Worm (Caenorhabditis elegans) whole organism, L1 larva: Measurements from ENCODE around the gene Y66H1A.8.

Experiments used
- C04F5.9 ChIP-seq: sonication (generic microtip); optimal IDR thresholded peaks from 2 replicates; lab custom pipeline; 2016; ENCODE audit warnings: missing genetic modification characterization, missing compliant biosample characterization
- C16A3.4 ChIP-seq: fragments of 150-350 bp; optimal IDR thresholded peaks from 2 replicates; lab custom pipeline; 2014; ENCODE audit warnings: missing biosample characterization, missing genetic modification characterization
- blmp-1 ChIP-seq: fragments of 150-350 bp; optimal IDR thresholded peaks from 2 replicates; lab custom pipeline; 2014; ENCODE audit warnings: missing biosample characterization, missing genetic modification characterization
- ceh-8 ChIP-seq: fragments of 200-800 bp; sonication (Bioruptor generic); optimal IDR thresholded peaks from 2 replicates; lab custom pipeline; 2018; ENCODE audit warnings: mild to moderate bottlenecking, missing genetic modification characterization, moderate library complexity, missing compliant biosample characterization
- ceh-82 ChIP-seq, 3 experiments: fragments of 150-350 bp in 1 of 3; sonication (generic microtip) in 2 of 3; optimal IDR thresholded peaks; 2 replicates each; lab custom pipeline; 2014 to 2017; ENCODE audit warnings: missing biosample characterization in 3 of 3, missing genetic modification characterization in 3 of 3
- ceh-90 ChIP-seq: sonication (generic microtip); optimal IDR thresholded peaks from 2 replicates; lab custom pipeline; 2016; ENCODE audit warnings: missing genetic modification characterization, missing compliant biosample characterization
- dpl-1 ChIP-seq, 3 experiments: fragments of 150-350 bp in 2 of 3; sonication (generic microtip) in 1 of 3; optimal IDR thresholded peaks; 2 replicates each; lab custom pipeline; 2014 to 2017; ENCODE audit warnings: missing biosample characterization in 3 of 3, missing genetic modification characterization in 3 of 3, missing genetic modification reagents in 3 of 3
- dsc-1 ChIP-seq: sonication (generic microtip); optimal IDR thresholded peaks from 2 replicates; lab custom pipeline; 2016; ENCODE audit warnings: mild to moderate bottlenecking, missing genetic modification characterization, missing compliant biosample characterization
- efl-1 ChIP-seq, 4 experiments: fragments of 150-350 bp; optimal IDR thresholded peaks in 3 of 4; peaks in 1 of 4; 1 replicate in 1 of 4; 2 replicates in 3 of 4; lab custom pipeline; 2014; ENCODE audit warnings: missing biosample characterization in 2 of 4, missing genetic modification characterization in 2 of 4, missing genetic modification reagents in 2 of 4
- egl-13 ChIP-seq: sonication (generic microtip); optimal IDR thresholded peaks from 2 replicates; lab custom pipeline; 2016; ENCODE audit warnings: missing genotype, missing genetic modification reagents, missing genetic modification characterization, missing compliant biosample characterization
- egl-27 ChIP-seq, 2 experiments: fragments of 150-350 bp in 1 of 2; sonication (generic microtip); optimal IDR thresholded peaks; 3 replicates each; lab custom pipeline; 2017 to 2018; ENCODE audit warnings: missing biosample characterization in 2 of 2, missing genetic modification characterization in 2 of 2, missing genetic modification reagents in 2 of 2
- elt-3 ChIP-seq, 6 experiments: fragments of 150-350 bp in 1 of 6; sonication (generic microtip); optimal IDR thresholded peaks; 2 replicates each; lab custom pipeline; 2017 to 2018; ENCODE audit warnings: missing biosample characterization in 6 of 6, missing genetic modification characterization in 6 of 6, inconsistent platforms in 1 of 6
- fkh-10 ChIP-seq: sonication (generic microtip); optimal IDR thresholded peaks from 2 replicates; lab custom pipeline; 2017; ENCODE audit warnings: missing biosample characterization, missing genetic modification reagents, missing genetic modification characterization
- fkh-8 ChIP-seq: sonication (generic microtip); optimal IDR thresholded peaks from 2 replicates; lab custom pipeline; 2016; ENCODE audit warnings: mild to moderate bottlenecking, missing genetic modification characterization, missing compliant biosample characterization
- hpl-2 ChIP-seq: fragments of 150-350 bp; optimal IDR thresholded peaks from 2 replicates; lab custom pipeline; 2014; ENCODE audit warnings: missing biosample characterization, missing genetic modification reagents, missing genetic modification characterization
- isw-1 ChIP-seq: fragments of 200-800 bp; sonication (Bioruptor generic); IDR thresholded peaks from 2 replicates; pipeline ENCODE4 v1.3.6; 2022; ENCODE audit warnings: missing genetic modification characterization, missing compliant biosample characterization
- jun-1 ChIP-seq: fragments of 150-350 bp; optimal IDR thresholded peaks from 2 replicates; lab custom pipeline; 2014; ENCODE audit warnings: missing biosample characterization, missing genetic modification reagents, missing genetic modification characterization
- lin-15B ChIP-seq: fragments of 150-350 bp; sonication (generic microtip); optimal IDR thresholded peaks from 3 replicates; lab custom pipeline; 2014; ENCODE audit warnings: missing biosample characterization, missing genetic modification characterization
- lin-35 ChIP-seq, 2 experiments: fragments of 150-350 bp; optimal IDR thresholded peaks; 2 replicates each; lab custom pipeline; 2014; ENCODE audit warnings: missing biosample characterization in 2 of 2, missing genetic modification characterization in 2 of 2, missing genetic modification reagents in 2 of 2
- lsy-2 ChIP-seq, 2 experiments: fragments of 150-350 bp; optimal IDR thresholded peaks; 2 replicates each; lab custom pipeline; 2014; ENCODE audit warnings: missing biosample characterization in 2 of 2, missing genetic modification characterization in 2 of 2
- mep-1 ChIP-seq: fragments of 150-350 bp; optimal IDR thresholded peaks from 2 replicates; lab custom pipeline; 2014; ENCODE audit warnings: missing biosample characterization, missing genetic modification characterization
- nhr-11 ChIP-seq: fragments of 150-350 bp; optimal IDR thresholded peaks from 2 replicates; lab custom pipeline; 2014; ENCODE audit warnings: missing biosample characterization, missing genetic modification characterization
- nhr-20 ChIP-seq: sonication (generic microtip); optimal IDR thresholded peaks from 2 replicates; lab custom pipeline; 2016; ENCODE audit warnings: mild to moderate bottlenecking, missing genetic modification characterization, missing compliant biosample characterization
- nhr-47 ChIP-seq: sonication (generic microtip); optimal IDR thresholded peaks from 2 replicates; lab custom pipeline; 2016; ENCODE audit warnings: mild to moderate bottlenecking, missing genetic modification characterization, moderate library complexity, missing compliant biosample characterization
- nhr-71 ChIP-seq: sonication (generic microtip); optimal IDR thresholded peaks from 2 replicates; lab custom pipeline; 2016; ENCODE audit warnings: mild to moderate bottlenecking, missing genetic modification characterization, moderate library complexity, missing compliant biosample characterization
- nhr-85 ChIP-seq: sonication (generic microtip); peaks from one replicate; lab custom pipeline; 2016; ENCODE audit warnings: missing genetic modification characterization, inconsistent platforms, missing compliant biosample characterization
- pqm-1 ChIP-seq: sonication (generic microtip); optimal IDR thresholded peaks from 3 replicates; lab custom pipeline; 2017; ENCODE audit warnings: missing biosample characterization, missing genetic modification characterization
- rnt-1 ChIP-seq: sonication (generic microtip); optimal IDR thresholded peaks from 2 replicates; lab custom pipeline; 2016; ENCODE audit warnings: mild to moderate bottlenecking, missing genetic modification characterization, moderate library complexity, missing compliant biosample characterization
- skn-1 ChIP-seq: fragments of 150-350 bp; optimal IDR thresholded peaks from 2 replicates; lab custom pipeline; 2014; ENCODE audit warnings: missing biosample characterization, missing genetic modification characterization
- snpc-4 ChIP-seq: fragments of 150-350 bp; optimal IDR thresholded peaks from 2 replicates; lab custom pipeline; 2014; ENCODE audit warnings: missing biosample characterization, missing genetic modification characterization
- snu-23 ChIP-seq: sonication (generic microtip); optimal IDR thresholded peaks from 2 replicates; lab custom pipeline; 2016; ENCODE audit warnings: missing genetic modification characterization, missing compliant biosample characterization
- tbx-2 ChIP-seq: sonication (generic microtip); optimal IDR thresholded peaks from 2 replicates; lab custom pipeline; 2016; ENCODE audit warnings: missing genetic modification characterization, missing compliant biosample characterization
- unc-62 ChIP-seq: fragments of 150-350 bp; optimal IDR thresholded peaks from 2 replicates; lab custom pipeline; 2014; ENCODE audit warnings: missing biosample characterization, missing genetic modification reagents, missing genetic modification characterization
- xbp-1 ChIP-seq: sonication (generic microtip); optimal IDR thresholded peaks from 2 replicates; lab custom pipeline; 2016; ENCODE audit warnings: missing genetic modification characterization, missing compliant biosample characterization
- zip-4 ChIP-seq: fragments of 200-800 bp; sonication (Bioruptor generic); optimal IDR thresholded peaks from 2 replicates; lab custom pipeline; 2018; ENCODE audit warnings: mild to moderate bottlenecking, missing genetic modification characterization, moderate library complexity, missing compliant biosample characterization

The Y66H1A.8 gene

DNA sequence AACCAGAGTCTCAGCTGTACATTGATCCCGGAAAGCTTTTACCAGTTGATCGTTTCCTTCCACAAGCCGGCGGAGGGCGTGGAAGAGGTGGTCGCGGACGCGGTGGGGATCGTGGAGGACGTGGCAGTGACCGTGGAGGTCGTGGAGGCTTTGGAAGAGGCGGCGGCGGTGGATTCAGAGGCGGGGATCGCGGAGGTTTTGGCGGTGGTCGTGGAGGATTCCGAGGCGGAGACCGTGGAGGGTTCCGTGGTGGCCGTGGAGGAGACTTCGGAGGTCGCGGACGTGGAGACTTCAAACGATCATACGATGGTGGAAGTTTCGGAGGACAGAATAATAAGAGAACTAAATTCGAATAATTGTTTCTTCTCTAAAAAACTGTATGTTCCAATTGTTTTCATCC lies 28.1 kb downstream of the Y66H1A.8 start:
- TF ChIP-seq ceh-8: peak; percentile 50
- no peak for TF ChIP-seq fkh-10 (GFP tag; lab: Kevin White, UChicago)
- no peak for TF ChIP-seq efl-1 (optimal IDR thresholded peaks at IDR 0.05; lab: Kevin White, UChicago)
- peak in 1 of 2 experiments; percentile 10 for TF ChIP-seq efl-1 (GFP tag; optimal IDR thresholded peaks at IDR 0.05 in 1 of 2; lab: Kevin White, UChicago)

DNA sequence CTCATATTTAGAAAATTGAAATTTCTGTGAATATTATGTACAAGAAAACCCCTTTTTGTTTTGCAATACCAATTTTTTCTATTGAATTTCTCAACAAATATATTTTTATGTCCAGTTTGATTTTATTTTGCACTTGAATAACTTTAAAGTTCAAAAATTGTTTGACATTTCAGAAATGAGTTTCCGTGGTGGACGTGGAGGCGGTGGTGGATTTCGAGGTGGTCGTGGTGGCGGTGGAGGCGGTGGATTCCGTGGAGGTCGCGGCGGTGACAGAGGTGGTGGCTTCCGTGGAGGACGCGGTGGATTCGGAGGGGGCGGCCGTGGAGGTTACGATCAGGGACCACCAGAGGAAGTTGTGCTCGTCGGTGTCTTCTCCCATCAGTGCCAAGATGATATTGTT lies 28.7 kb downstream of the Y66H1A.8 start, which contains the start of gene garr-1:
Gene garr-1 (plus strand): TSS at position 174 of the 400 bp plus-strand sequence.
- TF ChIP-seq egl-13 (tag; lab: Kevin White, UChicago) (no peak), C04F5.9 (tag; lab: Kevin White, UChicago) (no peak), jun-1 (no peak), nhr-47 (tag; lab: Kevin White, UChicago) (no peak)

ce11 chrIV:425546-425945 lies 29.2 kb downstream of the Y66H1A.8 start:
- TF ChIP-seq skn-1 (peak; percentile 35), ceh-82 (tag; optimal IDR thresholded peaks at IDR 0.05; lab: Kevin White, UChicago) (peak in 2 of 3 experiments; percentile 12 to 54), elt-3 (tag; optimal IDR thresholded peaks at IDR 0.05; lab: Kevin White, UChicago) (peak in 1 of 6 experiments; percentile 59), nhr-11 (tag; lab: Kevin White, UChicago) (no peak), nhr-47 (tag; lab: Kevin White, UChicago) (peak; percentile 28), nhr-71 (tag; lab: Kevin White, UChicago) (peak; percentile 28), efl-1 (optimal IDR thresholded peaks at IDR 0.05; lab: Kevin White, UChicago) (peak; percentile 62 to 67), efl-1 (GFP tag; optimal IDR thresholded peaks at IDR 0.05 in 1 of 2; lab: Kevin White, UChicago) (peak; percentile 70 to 88), lsy-2 (tag; optimal IDR thresholded peaks at IDR 0.05; lab: Kevin White, UChicago) (peak; percentile 51 to 82), unc-62 (GFP tag; lab: Kevin White, UChicago) (no peak), xbp-1 (tag; lab: Kevin White, UChicago) (peak; percentile 25), snpc-4 (tag; lab: Kevin White, UChicago) (peak; percentile 1), fkh-8 (tag; lab: Kevin White, UChicago) (no peak), snu-23 (peak; percentile 40), lin-15B (tag; lab: Kevin White, UChicago) (peak; percentile 5), C16A3.4 (tag; lab: Kevin White, UChicago) (peak; percentile 53), hpl-2 (GFP tag; lab: Kevin White, UChicago) (no peak), dpl-1 (GFP tag; optimal IDR thresholded peaks at IDR 0.05; lab: Kevin White, UChicago) (peak; percentile 49 to 76 (median 64)), rnt-1 (tag; lab: Kevin White, UChicago) (peak; percentile 10), tbx-2 (tag; lab: Kevin White, UChicago) (peak; percentile 11), isw-1 (GFP tag; lab: Robert Waterston, UW) (0 out of 2 replicates have a peak, but pooled peaks have one; percentile 5), lin-35 (GFP tag; optimal IDR thresholded peaks at IDR 0.05; lab: Kevin White, UChicago) (peak; percentile 71 to 77), pqm-1 (no peak)
- TF ChIP-seq, all 84 proteins: peak for 17

- no peak for TF ChIP-seq nhr-20 (tag; lab: Kevin White, UChicago)
- TF ChIP-seq blmp-1: no peak
- no peak for TF ChIP-seq mep-1 (tag; lab: Kevin White, UChicago)
- peak; percentile 64 for TF ChIP-seq fkh-8 (tag; lab: Kevin White, UChicago)
- peak; percentile 55 for TF ChIP-seq dsc-1 (tag; lab: Kevin White, UChicago)
These were observed 29.7 kb downstream of the Y66H1A.8 start, which contains the start of gene daf-18 for ce11 chrIV:425052-425451. Gene daf-18 (minus strand): TSS chrIV:425177.

DNA sequence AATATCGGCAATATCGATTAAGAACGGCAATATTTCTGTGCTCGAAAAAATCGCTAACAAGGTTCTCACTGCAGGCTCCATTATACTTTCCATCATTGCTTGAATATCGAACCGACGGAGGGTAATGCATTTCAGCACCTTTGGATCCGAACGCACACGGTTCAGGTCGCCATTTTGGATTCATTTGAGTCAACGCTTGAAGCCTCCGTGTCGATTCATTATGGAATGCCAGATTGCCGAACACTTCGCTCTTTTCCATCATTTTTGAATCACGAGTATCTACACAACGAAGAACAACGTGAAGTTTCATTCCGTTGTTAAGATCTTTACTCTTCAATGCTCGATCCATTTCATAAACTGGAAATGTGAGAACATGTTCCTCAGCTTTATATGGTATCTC lies 32.6 kb downstream of the Y66H1A.8 start:
- no peak for TF ChIP-seq egl-27 (tag; optimal IDR thresholded peaks at IDR 0.05; lab: Kevin White, UChicago)
- TF ChIP-seq ceh-90 (tag; lab: Kevin White, UChicago): no peak
- TF ChIP-seq xbp-1 (tag; lab: Kevin White, UChicago): no peak
- TF ChIP-seq nhr-85: no peak
- TF ChIP-seq tbx-2 (tag; lab: Kevin White, UChicago): no peak
- TF ChIP-seq egl-13 (tag; lab: Kevin White, UChicago): no peak
- no peak for TF ChIP-seq zip-4 (GFP tag; lab: Kevin White, UChicago)
